Fruit fly (Drosophila melanogaster) whole organism, embryonic: ENCODE data around the gene Dhdds.
A peak's percentile ranks its signal among the peaks of the same experiment; 100 is the strongest.

Experiments used
- Ada2b ChIP-seq: fragments of 200-800 bp; sonication (Bioruptor generic); IDR thresholded peaks from 2 replicates; pipeline ENCODE4 v1.3.6; 2022; ENCODE audit warnings: missing biosample characterization, missing genetic modification characterization
- Bdp1 ChIP-seq: fragments of 200-800 bp; sonication (Bioruptor generic); optimal IDR thresholded peaks from 3 replicates; lab custom pipeline; 2016; ENCODE audit warnings: missing biosample characterization, missing genetic modification characterization
- Blimp-1 ChIP-seq: fragments of 200-800 bp; sonication (Bioruptor generic); optimal IDR thresholded peaks from 3 replicates; lab custom pipeline; 2018; ENCODE audit warnings: missing biosample characterization, missing genetic modification characterization, mild to moderate bottlenecking, moderate library complexity, missing genetic modification reagents
- CG1024 ChIP-seq: fragments of 200-800 bp; sonication (Bioruptor generic); IDR thresholded peaks from 2 replicates; pipeline ENCODE4 v1.3.6; 2022; ENCODE audit warnings: missing biosample characterization, missing genetic modification characterization
- CG10654 ChIP-seq: fragments of 200-800 bp; sonication (Bioruptor generic); optimal IDR thresholded peaks from 2 replicates; lab custom pipeline; 2016; ENCODE audit warnings: missing biosample characterization, missing genetic modification characterization
- CG11504 ChIP-seq: fragments of 200-800 bp; sonication (Bioruptor generic); optimal IDR thresholded peaks from 3 replicates; lab custom pipeline; 2019; ENCODE audit warnings: missing biosample characterization, mild to moderate bottlenecking, missing genetic modification characterization, moderate library complexity
- CG11723 ChIP-seq: fragments of 200-800 bp; sonication (Bioruptor generic); optimal IDR thresholded peaks from 2 replicates; lab custom pipeline; 2017; ENCODE audit warnings: missing biosample characterization, mild to moderate bottlenecking, missing genetic modification characterization
- CG15073 ChIP-seq: fragments of 200-800 bp; sonication (Bioruptor generic); optimal IDR thresholded peaks from 2 replicates; lab custom pipeline; 2016; ENCODE audit warnings: missing biosample characterization, missing genetic modification characterization
- CG16815 ChIP-seq: fragments of 200-800 bp; sonication (Bioruptor generic); optimal IDR thresholded peaks from 3 replicates; lab custom pipeline; 2017; ENCODE audit warnings: missing biosample characterization, mild to moderate bottlenecking, missing genetic modification characterization
- CG17802 ChIP-seq: fragments of 200-800 bp; sonication (Bioruptor generic); optimal IDR thresholded peaks from 2 replicates; lab custom pipeline; 2018; ENCODE audit warnings: missing biosample characterization, mild to moderate bottlenecking, missing genetic modification characterization, moderate library complexity
- CG18619 ChIP-seq: fragments of 200-800 bp; sonication (Bioruptor generic); optimal IDR thresholded peaks from 3 replicates; lab custom pipeline; 2017; ENCODE audit warnings: missing biosample characterization, mild to moderate bottlenecking, missing genetic modification characterization
- CG2202 ChIP-seq: fragments of 200-800 bp; sonication (Bioruptor generic); optimal IDR thresholded peaks from 2 replicates; lab custom pipeline; 2018; ENCODE audit warnings: missing biosample characterization, mild to moderate bottlenecking, missing genetic modification characterization
- CG2889 ChIP-seq: fragments of 200-800 bp; sonication (Bioruptor generic); IDR thresholded peaks from 3 replicates; pipeline ENCODE4 v1.3.6; 2022; ENCODE audit warnings: missing biosample characterization, missing genetic modification characterization
- CG32532 ChIP-seq: fragments of 200-800 bp; sonication (Bioruptor generic); IDR thresholded peaks from 2 replicates; pipeline ENCODE4 v1.3.6; 2022; ENCODE audit warnings: missing biosample characterization, missing genetic modification characterization
- CG3407 ChIP-seq: fragments of 200-800 bp; sonication (Bioruptor generic); optimal IDR thresholded peaks from 2 replicates; lab custom pipeline; 2018; ENCODE audit warnings: missing biosample characterization, mild to moderate bottlenecking, missing genetic modification characterization
- CG43689 ChIP-seq: fragments of 200-800 bp; sonication (Bioruptor generic); IDR thresholded peaks from 2 replicates; pipeline ENCODE4 v1.3.6; 2022; ENCODE audit warnings: missing biosample characterization, missing genetic modification characterization
- Dfd ChIP-seq, 2 experiments: fragments of >200 bp; optimal IDR thresholded peaks; 2 replicates each; lab custom pipeline; 2017; ENCODE audit warnings: missing biosample characterization in 2 of 2, missing genetic modification characterization in 2 of 2
- Elba2 ChIP-seq: fragments of 200-800 bp; sonication (Bioruptor generic); optimal IDR thresholded peaks from 3 replicates; lab custom pipeline; 2016; ENCODE audit warnings: missing biosample characterization, missing genetic modification characterization
- GATAe ChIP-seq: fragments of 200-800 bp; sonication (Bioruptor generic); conservative IDR thresholded peaks from 2 replicates; pipeline ENCODE4 v1.3.6; 2022; ENCODE audit warnings: missing biosample characterization, missing genetic modification characterization
- Gug ChIP-seq: fragments of 200-800 bp; sonication (Bioruptor generic); IDR thresholded peaks from 4 replicates; pipeline ENCODE4 v1.3.6; 2022; ENCODE audit warnings: missing biosample characterization, missing genetic modification characterization
- HLH4C ChIP-seq: fragments of 200-800 bp; sonication (Bioruptor generic); IDR thresholded peaks from 3 replicates; pipeline ENCODE4 v1.3.6; 2022; ENCODE audit warnings: missing biosample characterization, missing genetic modification characterization; ENCODE audit not compliant: partially characterized antibody
- HLHmδ ChIP-seq: fragments of 200-800 bp; sonication (Bioruptor generic); optimal IDR thresholded peaks from 2 replicates; lab custom pipeline; 2018; ENCODE audit warnings: missing biosample characterization, mild to moderate bottlenecking, missing genetic modification characterization, moderate library complexity
- Hmx ChIP-seq: fragments of 200-800 bp; sonication (Bioruptor generic); optimal IDR thresholded peaks from 2 replicates; lab custom pipeline; 2016; ENCODE audit warnings: missing biosample characterization, missing genetic modification characterization
- MBD-R2 ChIP-seq: fragments of 200-800 bp; sonication (Bioruptor generic); IDR thresholded peaks from 2 replicates; pipeline ENCODE4 v1.3.6; 2022; ENCODE audit warnings: missing biosample characterization, missing genetic modification characterization
- MTF-1 ChIP-seq: fragments of 200-800 bp; sonication (Bioruptor generic); optimal IDR thresholded peaks from 2 replicates; lab custom pipeline; 2018; ENCODE audit warnings: missing biosample characterization, mild to moderate bottlenecking, missing genetic modification characterization, borderline replicate concordance
- Mad ChIP-seq: fragments of 200-800 bp; sonication (Bioruptor generic); optimal IDR thresholded peaks from 2 replicates; lab custom pipeline; 2016; ENCODE audit warnings: missing biosample characterization, missing genetic modification characterization
- NfI ChIP-seq: fragments of 200-800 bp; sonication (Bioruptor generic); optimal IDR thresholded peaks from 3 replicates; lab custom pipeline; 2018; ENCODE audit warnings: missing biosample characterization, mild to moderate bottlenecking, missing genetic modification characterization, moderate library complexity
- Rfx ChIP-seq: fragments of 200-800 bp; sonication (Bioruptor generic); IDR thresholded peaks from 2 replicates; pipeline ENCODE4 v1.3.6; 2022; ENCODE audit warnings: missing biosample characterization, missing genetic modification characterization
- ap ChIP-seq: fragments of 200-800 bp; sonication (Bioruptor generic); IDR thresholded peaks from 2 replicates; pipeline ENCODE4 v1.3.6; 2022; ENCODE audit warnings: missing biosample characterization, missing genetic modification characterization
- ase ChIP-seq: fragments of 200-800 bp; sonication (Bioruptor generic); IDR thresholded peaks from 3 replicates; pipeline ENCODE4 v1.3.6; 2022; ENCODE audit warnings: missing biosample characterization, missing genetic modification characterization
- ato ChIP-seq: fragments of 200-800 bp; sonication (Bioruptor generic); IDR thresholded peaks from 2 replicates; pipeline ENCODE4 v1.3.6; 2022; ENCODE audit warnings: missing biosample characterization, missing genetic modification characterization; ENCODE audit not compliant: partially characterized antibody
- cg ChIP-seq: fragments of 200-800 bp; sonication (Bioruptor generic); optimal IDR thresholded peaks from 3 replicates; lab custom pipeline; 2019; ENCODE audit warnings: missing biosample characterization, mild to moderate bottlenecking, missing genetic modification characterization, moderate library complexity
- croc ChIP-seq: fragments of 200-800 bp; sonication (Bioruptor generic); conservative IDR thresholded peaks from 3 replicates; pipeline ENCODE4 v1.3.6; 2022; ENCODE audit warnings: missing biosample characterization, missing genetic modification characterization
- dimm ChIP-seq: fragments of 200-800 bp; sonication (Bioruptor generic); IDR thresholded peaks from 2 replicates; pipeline ENCODE4 v1.3.6; 2022; ENCODE audit warnings: missing biosample characterization, missing genetic modification characterization
- dysf ChIP-seq: fragments of 200-800 bp; sonication (Bioruptor generic); IDR thresholded peaks from 3 replicates; pipeline ENCODE4 v1.3.6; 2022; ENCODE audit warnings: missing biosample characterization, missing genetic modification characterization
- esg ChIP-seq: fragments of 200-800 bp; sonication (Bioruptor generic); conservative IDR thresholded peaks from 2 replicates; pipeline ENCODE4 v1.3.6; 2022; ENCODE audit warnings: missing biosample characterization, missing genetic modification characterization
- fd102C ChIP-seq: fragments of 200-800 bp; sonication (Bioruptor generic); optimal IDR thresholded peaks from 2 replicates; lab custom pipeline; 2018; ENCODE audit warnings: missing biosample characterization, mild to moderate bottlenecking, missing genetic modification characterization, moderate library complexity
- fd64A ChIP-seq: fragments of 200-800 bp; sonication (Bioruptor generic); optimal IDR thresholded peaks from 3 replicates; lab custom pipeline; 2018; ENCODE audit warnings: missing biosample characterization, mild to moderate bottlenecking, missing genetic modification characterization
- fd96Cb ChIP-seq: fragments of 200-800 bp; sonication (Bioruptor generic); optimal IDR thresholded peaks from 2 replicates; lab custom pipeline; 2018; ENCODE audit warnings: missing biosample characterization, mild to moderate bottlenecking, missing genetic modification characterization, moderate library complexity
- gt ChIP-seq: fragments of 200-800 bp; sonication (Bioruptor generic); IDR thresholded peaks from 2 replicates; pipeline ENCODE4 v1.3.6; 2022; ENCODE audit warnings: missing biosample characterization, missing genetic modification characterization
- inv ChIP-seq: fragments of 200-800 bp; sonication (Bioruptor generic); IDR thresholded peaks from 2 replicates; pipeline ENCODE4 v1.3.6; 2022; ENCODE audit warnings: missing biosample characterization, missing genetic modification characterization; ENCODE audit not compliant: partially characterized antibody
- jing ChIP-seq: fragments of 200-800 bp; sonication (Bioruptor generic); optimal IDR thresholded peaks from 2 replicates; lab custom pipeline; 2018; ENCODE audit warnings: missing biosample characterization, mild to moderate bottlenecking, missing genetic modification characterization
- lilli ChIP-seq: fragments of 200-800 bp; sonication (Bioruptor generic); optimal IDR thresholded peaks from 3 replicates; lab custom pipeline; 2016; ENCODE audit warnings: missing biosample characterization, missing genetic modification characterization
- mirr ChIP-seq: fragments of 200-800 bp; sonication (Bioruptor generic); optimal IDR thresholded peaks from 3 replicates; lab custom pipeline; 2018; ENCODE audit warnings: missing biosample characterization, mild to moderate bottlenecking, missing genetic modification characterization
- oc ChIP-seq: fragments of 200-800 bp; sonication (Bioruptor generic); optimal IDR thresholded peaks from 2 replicates; lab custom pipeline; 2018; ENCODE audit warnings: missing biosample characterization, mild to moderate bottlenecking, missing genetic modification characterization, moderate library complexity
- rib ChIP-seq: fragments of 200-800 bp; sonication (Bioruptor generic); IDR thresholded peaks from 2 replicates; pipeline ENCODE4 v1.3.6; 2022; ENCODE audit warnings: missing biosample characterization, missing genetic modification characterization
- wdn ChIP-seq: fragments of 200-800 bp; sonication (Bioruptor generic); IDR thresholded peaks from 2 replicates; pipeline ENCODE4 v1.3.6; 2022; ENCODE audit warnings: missing biosample characterization, missing genetic modification characterization
- wor ChIP-seq: fragments of 200-800 bp; sonication (Bioruptor generic); IDR thresholded peaks from 2 replicates; pipeline ENCODE4 v1.3.6; 2022; ENCODE audit warnings: missing biosample characterization, missing genetic modification characterization
- zfh2 ChIP-seq: fragments of 200-800 bp; sonication (Bioruptor generic); optimal IDR thresholded peaks from 2 replicates; lab custom pipeline; 2016; ENCODE audit warnings: missing biosample characterization, missing genetic modification characterization

Gene Dhdds

DNA sequence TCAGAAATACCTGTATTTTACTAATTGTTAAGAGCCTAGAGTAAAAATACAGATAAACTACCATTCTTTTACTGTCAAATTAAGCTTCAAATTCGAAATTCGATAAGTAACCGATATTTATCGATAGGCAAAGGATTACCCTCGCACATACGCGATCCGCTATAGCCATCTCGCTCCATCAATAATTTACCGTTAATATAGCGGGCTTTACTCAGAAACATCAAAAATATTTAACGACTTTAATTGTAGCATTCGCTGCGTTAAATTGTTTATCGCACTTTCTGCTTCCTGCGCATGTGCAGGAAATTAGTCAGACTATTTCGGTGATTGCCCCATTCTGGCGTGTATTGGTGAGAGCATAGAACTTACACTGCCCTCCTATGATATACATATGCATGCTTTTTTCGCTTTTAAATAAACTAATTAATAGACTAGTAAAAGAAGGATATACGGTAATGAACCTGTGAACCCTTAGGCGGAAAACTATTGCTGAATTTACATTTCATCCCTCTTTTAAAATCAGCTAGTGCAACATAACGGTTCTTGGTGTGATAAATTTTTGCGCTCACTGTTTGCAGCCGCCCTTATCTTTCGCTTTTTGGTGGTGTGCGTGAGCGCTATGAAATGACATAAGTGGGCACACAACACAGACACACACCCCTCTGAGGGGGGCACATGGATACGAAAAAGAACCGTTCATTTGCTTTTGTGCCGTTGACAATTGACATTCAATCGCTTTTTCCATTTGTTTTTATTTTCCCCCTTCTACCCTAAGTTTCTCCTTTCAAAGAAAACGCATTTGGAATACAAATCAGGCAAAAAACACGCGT lies 24.7 kb downstream of the Dhdds start, which contains the start of the genes dpr14 and spidey (continued):
- TF ChIP-seq oc (tag; lab: Kevin White, UChicago) (peak; percentile 86), gt (GFP tag; lab: Robert Waterston, UW) (peak; percentile 49; the same call in 1 of the 2 replicates), ap (GFP tag; lab: Robert Waterston, UW) (peak; percentile 68), wor (peak; percentile 79), CG32532 (GFP tag; lab: Robert Waterston, UW) (peak; percentile 94), ase (GFP tag; lab: Robert Waterston, UW) (peak; percentile 86), jing (GFP tag; lab: Kevin White, UChicago) (no peak), Bdp1 (GFP tag; lab: Kevin White, UChicago) (peak; percentile 62), Blimp-1 (GFP tag; lab: Kevin White, UChicago) (peak; percentile 86), dimm (GFP tag; lab: Robert Waterston, UW) (peak; percentile 70; the same call in 1 of the 2 replicates), CG16815 (GFP tag; lab: Kevin White, UChicago) (peak; percentile 74), MTF-1 (GFP tag; lab: Kevin White, UChicago) (peak; percentile 72), mirr (GFP tag; lab: Kevin White, UChicago) (peak; percentile 88), HLH4C (GFP tag; lab: Robert Waterston, UW) (peak; percentile 62; the same call in 2 of the 3 replicates), Elba2 (GFP tag; lab: Kevin White, UChicago) (no peak), croc (GFP tag; lab: Robert Waterston, UW) (peak; percentile 75), CG3407 (GFP tag; lab: Kevin White, UChicago) (peak; percentile 74), MBD-R2 (peak; percentile 80; the same call in 1 of the 2 replicates), CG10654 (GFP tag; lab: Kevin White, UChicago) (peak; percentile 73), NfI (GFP tag; lab: Kevin White, UChicago) (peak; percentile 91), dysf (GFP tag; lab: Robert Waterston, UW) (peak; percentile 93), wdn (GFP tag; lab: Robert Waterston, UW) (peak; percentile 86), CG17802 (peak; percentile 66), CG2202 (tag; lab: Kevin White, UChicago) (peak; percentile 75), CG15073 (peak; percentile 59), CG18619 (peak; percentile 90), Ada2b (GFP tag; lab: Robert Waterston, UW) (peak; percentile 89), zfh2 (GFP tag; lab: Kevin White, UChicago) (peak; percentile 82), fd102C (GFP tag; lab: Kevin White, UChicago) (peak; percentile 37), CG11723 (GFP tag; lab: Kevin White, UChicago) (peak; percentile 80), CG43689 (GFP tag; lab: Robert Waterston, UW) (peak; percentile 46; the same call in 1 of the 2 replicates), Hmx (peak; percentile 65), lilli (peak; percentile 92), Gug (GFP tag; lab: Robert Waterston, UW) (peak; percentile 88), Mad (peak; percentile 61), CG1024 (peak; percentile 61), ato (GFP tag; lab: Robert Waterston, UW) (no peak), fd64A (GFP tag; lab: Kevin White, UChicago) (peak; percentile 74), esg (GFP tag; lab: Robert Waterston, UW) (peak; percentile 89), fd96Cb (tag; lab: Kevin White, UChicago) (peak; percentile 88), CG11504 (tag; lab: Kevin White, UChicago) (peak; percentile 89), rib (peak; percentile 75), inv (0 out of 2 replicates have a peak, but pooled peaks have one; percentile 21), cg (GFP tag; lab: Kevin White, UChicago) (peak; percentile 94), Dfd (GFP tag; optimal IDR thresholded peaks at IDR 0.05; lab: Kevin White, UChicago) (no peak), GATAe (GFP tag; lab: Robert Waterston, UW) (peak; percentile 93), CG2889 (GFP tag; lab: Robert Waterston, UW) (peak; percentile 85), Rfx (GFP tag; lab: Robert Waterston, UW) (peak; percentile 94), HLHmδ (GFP tag; lab: Kevin White, UChicago) (no peak)
